Fruit fly (Drosophila melanogaster) whole organism, embryonic: ENCODE measurements around the gene CG9497.

ENCODE experiments used
- Atf3 ChIP-seq: fragments of 200-800 bp; sonication (Bioruptor generic); optimal IDR thresholded peaks from 3 replicates; lab custom pipeline; 2016; ENCODE audit warnings: missing biosample characterization, missing genetic modification characterization
- CG11504 ChIP-seq: fragments of 200-800 bp; sonication (Bioruptor generic); optimal IDR thresholded peaks from 3 replicates; lab custom pipeline; 2019; ENCODE audit warnings: missing biosample characterization, mild to moderate bottlenecking, missing genetic modification characterization, moderate library complexity
- CG11723 ChIP-seq: fragments of 200-800 bp; sonication (Bioruptor generic); optimal IDR thresholded peaks from 2 replicates; lab custom pipeline; 2017; ENCODE audit warnings: missing biosample characterization, mild to moderate bottlenecking, missing genetic modification characterization
- CG12104 ChIP-seq: fragments of 200-800 bp; sonication (Bioruptor generic); optimal IDR thresholded peaks from 3 replicates; lab custom pipeline; 2016; ENCODE audit warnings: missing biosample characterization, missing genetic modification characterization
- CG12219 ChIP-seq: fragments of 200-800 bp; sonication (Bioruptor generic); optimal IDR thresholded peaks from 3 replicates; lab custom pipeline; 2018; ENCODE audit warnings: missing biosample characterization, mild to moderate bottlenecking, missing genetic modification characterization
- CG12299 ChIP-seq: fragments of 200-800 bp; sonication (Bioruptor generic); optimal IDR thresholded peaks from 2 replicates; lab custom pipeline; 2018; ENCODE audit warnings: missing biosample characterization, mild to moderate bottlenecking, missing genetic modification characterization
- CG13624 ChIP-seq: fragments of 200-800 bp; sonication (Bioruptor generic); optimal IDR thresholded peaks from 2 replicates; lab custom pipeline; 2016; ENCODE audit warnings: missing biosample characterization, missing genetic modification characterization
- CG13894 ChIP-seq: fragments of 200-800 bp; sonication (Bioruptor generic); optimal IDR thresholded peaks from 3 replicates; lab custom pipeline; 2018; ENCODE audit warnings: missing biosample characterization, mild to moderate bottlenecking, missing genetic modification characterization, moderate library complexity
- CG15269 ChIP-seq: fragments of 200-800 bp; sonication (Bioruptor generic); optimal IDR thresholded peaks from 2 replicates; lab custom pipeline; 2018; ENCODE audit warnings: missing biosample characterization, mild to moderate bottlenecking, missing genetic modification characterization, moderate library complexity
- CG2199 ChIP-seq: fragments of 200-800 bp; sonication (Bioruptor generic); IDR thresholded peaks from 3 replicates; pipeline ENCODE4 v1.3.6; 2022; ENCODE audit warnings: missing biosample characterization, missing genetic modification characterization
- CG30020 ChIP-seq: fragments of 200-800 bp; optimal IDR thresholded peaks from 2 replicates; lab custom pipeline; 2019; ENCODE audit warnings: missing biosample characterization, mild to moderate bottlenecking, missing genetic modification characterization, moderate library complexity
- CG3163 ChIP-seq: fragments of 200-800 bp; sonication (Bioruptor generic); optimal IDR thresholded peaks from 3 replicates; lab custom pipeline; 2016; ENCODE audit warnings: missing biosample characterization, missing genetic modification characterization
- CG32767 ChIP-seq: fragments of 200-800 bp; sonication (Bioruptor generic); IDR thresholded peaks from 2 replicates; pipeline ENCODE4 v1.3.6; 2022; ENCODE audit warnings: missing biosample characterization, missing genetic modification characterization
- CG42726 ChIP-seq: fragments of 200-800 bp; sonication (Bioruptor generic); IDR thresholded peaks from 2 replicates; pipeline ENCODE4 v1.3.6; 2022; ENCODE audit warnings: missing biosample characterization, missing genetic modification characterization; ENCODE audit not compliant: partially characterized antibody
- CG4404 ChIP-seq: fragments of 200-800 bp; sonication (Bioruptor generic); IDR thresholded peaks from 2 replicates; pipeline ENCODE4 v1.3.6; 2022; ENCODE audit warnings: missing biosample characterization, missing genetic modification characterization
- CG6272 ChIP-seq: fragments of 200-800 bp; sonication (Bioruptor generic); IDR thresholded peaks from 2 replicates; pipeline ENCODE4 v1.3.6; 2022; ENCODE audit warnings: missing biosample characterization, missing genetic modification characterization
- CG8765 ChIP-seq: fragments of 200-800 bp; sonication (Bioruptor generic); IDR thresholded peaks from 2 replicates; pipeline ENCODE4 v1.3.6; 2022; ENCODE audit warnings: missing biosample characterization, missing genetic modification characterization
- CrebB ChIP-seq: fragments of 200-800 bp; sonication (Bioruptor generic); optimal IDR thresholded peaks from 3 replicates; lab custom pipeline; 2018; ENCODE audit warnings: missing biosample characterization, mild to moderate bottlenecking, missing genetic modification characterization
- Dad ChIP-seq: fragments of 200-800 bp; sonication (Bioruptor generic); optimal IDR thresholded peaks from 3 replicates; lab custom pipeline; 2016; ENCODE audit warnings: missing biosample characterization, missing genetic modification characterization
- Dref ChIP-seq: fragments of 200-800 bp; sonication (Bioruptor generic); IDR thresholded peaks from 2 replicates; pipeline ENCODE4 v1.3.6; 2022; ENCODE audit warnings: missing biosample characterization, missing genetic modification characterization
- HLH54F ChIP-seq: fragments of 200-800 bp; sonication (Bioruptor generic); optimal IDR thresholded peaks from 3 replicates; lab custom pipeline; 2016; ENCODE audit warnings: missing biosample characterization, missing genetic modification characterization
- HmgD ChIP-seq: fragments of 200-800 bp; sonication (Bioruptor generic); optimal IDR thresholded peaks from 3 replicates; lab custom pipeline; 2016; ENCODE audit warnings: missing biosample characterization, missing genetic modification characterization
- Hr51 ChIP-seq, 2 experiments: fragments of 200-800 bp; sonication (Bioruptor generic); optimal IDR thresholded peaks; 2 replicates in 1 of 2; 3 replicates in 1 of 2; lab custom pipeline; 2016 to 2018; ENCODE audit warnings: missing biosample characterization in 2 of 2, missing genetic modification characterization in 2 of 2, mild to moderate bottlenecking in 1 of 2, moderate library complexity in 1 of 2
- Hr78 ChIP-seq, 2 experiments: fragments of 200-800 bp in 1 of 2; fragments of >200 bp in 1 of 2; sonication (Bioruptor generic) in 1 of 2; optimal IDR thresholded peaks; 2 replicates each; lab custom pipeline; 2017 to 2019; ENCODE audit warnings: missing biosample characterization in 2 of 2, missing genetic modification characterization in 2 of 2, mild to moderate bottlenecking in 1 of 2, moderate library complexity in 1 of 2
- Hsf ChIP-seq: fragments of 200-800 bp; sonication (Bioruptor generic); optimal IDR thresholded peaks from 3 replicates; lab custom pipeline; 2016; ENCODE audit warnings: missing biosample characterization, missing genetic modification characterization
- Jarid2 ChIP-seq: fragments of 200-800 bp; sonication (Bioruptor generic); optimal IDR thresholded peaks from 3 replicates; lab custom pipeline; 2017; ENCODE audit warnings: mild to moderate bottlenecking, missing biosample characterization, missing genetic modification reagents, missing genetic modification characterization
- Lpt ChIP-seq: fragments of >200 bp; optimal IDR thresholded peaks from 2 replicates; lab custom pipeline; 2018; ENCODE audit warnings: missing biosample characterization, missing genetic modification characterization
- Myb ChIP-seq: fragments of 200-800 bp; sonication (Bioruptor generic); optimal IDR thresholded peaks from 2 replicates; lab custom pipeline; 2016; ENCODE audit warnings: missing biosample characterization, missing genetic modification characterization
- NFAT ChIP-seq: fragments of 200-800 bp; sonication (Bioruptor generic); IDR thresholded peaks from 2 replicates; pipeline ENCODE4 v1.3.6; 2022; ENCODE audit warnings: missing biosample characterization, missing genetic modification characterization
- Sry-β ChIP-seq: fragments of 200-800 bp; sonication (Bioruptor generic); optimal IDR thresholded peaks from 2 replicates; lab custom pipeline; 2018; ENCODE audit warnings: missing biosample characterization, mild to moderate bottlenecking, missing genetic modification characterization, moderate library complexity
- Usf ChIP-seq: fragments of 200-800 bp; sonication (Bioruptor generic); optimal IDR thresholded peaks from 2 replicates; lab custom pipeline; 2017; ENCODE audit warnings: missing genotype, missing biosample characterization, missing genetic modification characterization
- Xbp1 ChIP-seq: fragments of 200-800 bp; sonication (Bioruptor generic); optimal IDR thresholded peaks from 3 replicates; lab custom pipeline; 2016; ENCODE audit warnings: missing biosample characterization, mild to moderate bottlenecking, missing genetic modification characterization
- ac ChIP-seq: fragments of 200-800 bp; sonication (Bioruptor generic); optimal IDR thresholded peaks from 3 replicates; lab custom pipeline; 2017; ENCODE audit warnings: missing biosample characterization, mild to moderate bottlenecking, missing genetic modification characterization
- ap ChIP-seq: fragments of 200-800 bp; sonication (Bioruptor generic); IDR thresholded peaks from 2 replicates; pipeline ENCODE4 v1.3.6; 2022; ENCODE audit warnings: missing biosample characterization, missing genetic modification characterization
- corto ChIP-seq: fragments of 200-800 bp; sonication (Bioruptor generic); optimal IDR thresholded peaks from 2 replicates; lab custom pipeline; 2016; ENCODE audit warnings: missing biosample characterization, mild to moderate bottlenecking, missing genetic modification characterization, moderate library complexity
- dysf ChIP-seq: fragments of 200-800 bp; sonication (Bioruptor generic); IDR thresholded peaks from 3 replicates; pipeline ENCODE4 v1.3.6; 2022; ENCODE audit warnings: missing biosample characterization, missing genetic modification characterization
- eyg ChIP-seq: fragments of 200-800 bp; sonication (Bioruptor generic); optimal IDR thresholded peaks from 3 replicates; lab custom pipeline; 2016; ENCODE audit warnings: missing biosample characterization, missing genetic modification characterization
- fu2 ChIP-seq: fragments of 200-800 bp; sonication (Bioruptor generic); optimal IDR thresholded peaks from 2 replicates; lab custom pipeline; 2016; ENCODE audit warnings: missing biosample characterization, missing genetic modification characterization
- gcm ChIP-seq: fragments of 200-800 bp; sonication (Bioruptor generic); optimal IDR thresholded peaks from 2 replicates; lab custom pipeline; 2019; ENCODE audit warnings: missing biosample characterization, mild to moderate bottlenecking, missing genetic modification characterization, moderate library complexity
- h ChIP-seq: fragments of >200 bp; optimal IDR thresholded peaks from 2 replicates; lab custom pipeline; 2017
- her ChIP-seq: fragments of 200-800 bp; sonication (Bioruptor generic); optimal IDR thresholded peaks from 2 replicates; lab custom pipeline; 2016; ENCODE audit warnings: missing biosample characterization, missing genetic modification characterization
- jigr1 ChIP-seq: fragments of 200-800 bp; sonication (Bioruptor generic); IDR thresholded peaks from 3 replicates; pipeline ENCODE4 v1.3.6; 2022; ENCODE audit warnings: missing biosample characterization, missing genetic modification characterization
- nerfin-1 ChIP-seq: fragments of 200-800 bp; sonication (Bioruptor generic); optimal IDR thresholded peaks from 3 replicates; lab custom pipeline; 2019; ENCODE audit warnings: missing biosample characterization, mild to moderate bottlenecking, missing genetic modification characterization, moderate library complexity
- oc ChIP-seq: fragments of 200-800 bp; sonication (Bioruptor generic); optimal IDR thresholded peaks from 2 replicates; lab custom pipeline; 2018; ENCODE audit warnings: missing biosample characterization, mild to moderate bottlenecking, missing genetic modification characterization, moderate library complexity
- org-1 ChIP-seq: fragments of 200-800 bp; sonication (Bioruptor generic); optimal IDR thresholded peaks from 2 replicates; lab custom pipeline; 2017; ENCODE audit warnings: missing biosample characterization, missing genetic modification characterization
- p53 ChIP-seq: fragments of 200-800 bp; sonication (Bioruptor generic); optimal IDR thresholded peaks from 2 replicates; lab custom pipeline; 2016; ENCODE audit warnings: missing biosample characterization, missing genetic modification characterization
- pros ChIP-seq: fragments of 200-800 bp; sonication (Bioruptor generic); optimal IDR thresholded peaks from 3 replicates; lab custom pipeline; 2019; ENCODE audit warnings: missing biosample characterization, mild to moderate bottlenecking, missing genetic modification characterization, moderate library complexity
- repo ChIP-seq: fragments of 200-800 bp; sonication (Bioruptor generic); optimal IDR thresholded peaks from 2 replicates; lab custom pipeline; 2016; ENCODE audit warnings: missing biosample characterization, missing genetic modification characterization
- stc ChIP-seq: fragments of 200-800 bp; sonication (Bioruptor generic); IDR thresholded peaks from 2 replicates; pipeline ENCODE4 v1.3.6; 2022; ENCODE audit warnings: missing biosample characterization, missing genetic modification characterization
- tgo ChIP-seq: fragments of 200-800 bp; sonication (Bioruptor generic); IDR thresholded peaks from 3 replicates; pipeline ENCODE4 v1.3.6; 2022; ENCODE audit warnings: missing biosample characterization, missing genetic modification characterization
- zfh1 ChIP-seq: fragments of 200-800 bp; sonication (Bioruptor generic); IDR thresholded peaks from 3 replicates; pipeline ENCODE4 v1.3.6; 2022; ENCODE audit warnings: missing biosample characterization, missing genetic modification characterization

Gene CG9497

dm6 chr2L:6356686-6357362 is 8.6 kb upstream of the CG9497 start (continued):
- TF ChIP-seq oc (tag; lab: Kevin White, UChicago) (no peak), repo (GFP tag; lab: Kevin White, UChicago) (no peak), ap (GFP tag; lab: Robert Waterston, UW) (peak; percentile 23; the same call in 1 of the 2 replicates), Myb (GFP tag; lab: Kevin White, UChicago) (no peak), Usf (no peak), CG13624 (GFP tag; lab: Kevin White, UChicago) (no peak), Sry-β (GFP tag; lab: Kevin White, UChicago) (no peak), CG15269 (tag; lab: Kevin White, UChicago) (peak; percentile 28), CG42726 (GFP tag; lab: Robert Waterston, UW) (0 out of 2 replicates have a peak, but pooled peaks have one; percentile 27), CG12299 (tag; lab: Kevin White, UChicago) (no peak), eyg (GFP tag; lab: Kevin White, UChicago) (no peak), corto (GFP tag; lab: Kevin White, UChicago) (no peak), p53 (no peak), nerfin-1 (tag; lab: Kevin White, UChicago) (peak; percentile 60), CG3163 (GFP tag; lab: Kevin White, UChicago) (no peak), Hr51 (GFP tag; optimal IDR thresholded peaks at IDR 0.05; lab: Kevin White, UChicago) (peak in 1 of 2 experiments; percentile 45), CG4404 (GFP tag; lab: Robert Waterston, UW) (no peak), HmgD (GFP tag; lab: Kevin White, UChicago) (no peak), gcm (GFP tag; lab: Kevin White, UChicago) (no peak), Hr78 (GFP tag; optimal IDR thresholded peaks at IDR 0.05; lab: Kevin White, UChicago) (no peak), Xbp1 (GFP tag; lab: Kevin White, UChicago) (peak; percentile 54), dysf (GFP tag; lab: Robert Waterston, UW) (0 out of 3 replicates have a peak, but pooled peaks have one; percentile 4), CG11504 (tag; lab: Kevin White, UChicago) (peak; percentile 72), zfh1 (GFP tag; lab: Robert Waterston, UW) (peak; percentile 69; the same call in 2 of the 3 replicates), tgo (GFP tag; lab: Robert Waterston, UW) (no peak), fu2 (GFP tag; lab: Kevin White, UChicago) (no peak), NFAT (GFP tag; lab: Robert Waterston, UW) (peak; percentile 53; the same call in 1 of the 2 replicates), CG8765 (GFP tag; lab: Robert Waterston, UW) (no peak; the same call in 1 of the 2 replicates), CG6272 (GFP tag; lab: Robert Waterston, UW) (no peak), Atf3 (GFP tag; lab: Kevin White, UChicago) (no peak), pros (GFP tag; lab: Kevin White, UChicago) (no peak), CG2199 (GFP tag; lab: Robert Waterston, UW) (no peak), org-1 (GFP tag; lab: Kevin White, UChicago) (no peak), ac (GFP tag; lab: Kevin White, UChicago) (no peak), CG12219 (GFP tag; lab: Kevin White, UChicago) (peak; percentile 32), HLH54F (GFP tag; lab: Kevin White, UChicago) (no peak), CrebB (tag; lab: Kevin White, UChicago) (no peak), CG13894 (tag; lab: Kevin White, UChicago) (no peak), Lpt (no peak), CG32767 (GFP tag; lab: Robert Waterston, UW) (no peak), Jarid2 (peak; percentile 25), Hsf (GFP tag; lab: Kevin White, UChicago) (peak; percentile 46), Dref (GFP tag; lab: Robert Waterston, UW) (no peak), her (no peak), jigr1 (GFP tag; lab: Robert Waterston, UW) (no peak), CG12104 (no peak), Dad (GFP tag; lab: Kevin White, UChicago) (no peak), CG11723 (GFP tag; lab: Kevin White, UChicago) (no peak), CG30020 (tag; lab: Kevin White, UChicago) (no peak), h (lab: Kevin White, UChicago) (no peak), stc (peak; percentile 51; the same call in 1 of the 2 replicates)
